Fruit fly (Drosophila melanogaster) whole organism, embryonic: Measurements from ENCODE around the gene APP-BP1.

ENCODE experiments used
- Aef1 ChIP-seq: fragments of 200-800 bp; sonication (Bioruptor generic); IDR thresholded peaks from 3 replicates; pipeline ENCODE4 v1.3.6; 2022; ENCODE audit warnings: missing biosample characterization, missing genetic modification characterization
- Atf6 ChIP-seq: fragments of 200-800 bp; sonication (Bioruptor generic); IDR thresholded peaks from 2 replicates; pipeline ENCODE4 v1.3.6; 2022; ENCODE audit warnings: missing biosample characterization, missing genetic modification characterization
- B-H2 ChIP-seq: fragments of 200-800 bp; sonication (Bioruptor generic); optimal IDR thresholded peaks from 2 replicates; lab custom pipeline; 2018; ENCODE audit warnings: missing biosample characterization, mild to moderate bottlenecking, missing genetic modification characterization
- Bgb ChIP-seq: fragments of 200-800 bp; sonication (Bioruptor generic); IDR thresholded peaks from 2 replicates; pipeline ENCODE4 v1.3.6; 2022; ENCODE audit warnings: missing biosample characterization, missing genetic modification characterization; ENCODE audit not compliant: partially characterized antibody
- CG10431 ChIP-seq: fragments of 200-800 bp; sonication (Bioruptor generic); optimal IDR thresholded peaks from 3 replicates; lab custom pipeline; 2018; ENCODE audit warnings: missing biosample characterization, mild to moderate bottlenecking, missing genetic modification characterization
- CG11504 ChIP-seq: fragments of 200-800 bp; sonication (Bioruptor generic); optimal IDR thresholded peaks from 3 replicates; lab custom pipeline; 2019; ENCODE audit warnings: missing biosample characterization, mild to moderate bottlenecking, missing genetic modification characterization, moderate library complexity
- CG12659 ChIP-seq: fragments of 200-800 bp; sonication (Bioruptor generic); optimal IDR thresholded peaks from 3 replicates; lab custom pipeline; 2017; ENCODE audit warnings: mild to moderate bottlenecking, missing biosample characterization, missing genetic modification reagents, missing genetic modification characterization
- CG13296 ChIP-seq: fragments of 200-800 bp; sonication (Bioruptor generic); optimal IDR thresholded peaks from 3 replicates; lab custom pipeline; 2018; ENCODE audit warnings: missing biosample characterization, mild to moderate bottlenecking, missing genetic modification characterization
- CG15011 ChIP-seq: fragments of 200-800 bp; sonication (Bioruptor generic); optimal IDR thresholded peaks from 3 replicates; lab custom pipeline; 2018; ENCODE audit warnings: missing biosample characterization, mild to moderate bottlenecking, missing genetic modification characterization
- CG15073 ChIP-seq: fragments of 200-800 bp; sonication (Bioruptor generic); optimal IDR thresholded peaks from 2 replicates; lab custom pipeline; 2016; ENCODE audit warnings: missing biosample characterization, missing genetic modification characterization
- CG17186 ChIP-seq: fragments of 200-800 bp; sonication (Bioruptor generic); optimal IDR thresholded peaks from 3 replicates; lab custom pipeline; 2017; ENCODE audit warnings: missing biosample characterization, missing genetic modification reagents, missing genetic modification characterization
- CG17385 ChIP-seq: fragments of 200-800 bp; sonication (Bioruptor generic); optimal IDR thresholded peaks from 3 replicates; lab custom pipeline; 2018; ENCODE audit warnings: missing biosample characterization, mild to moderate bottlenecking, missing genetic modification characterization
- CG3065 ChIP-seq: fragments of 200-800 bp; sonication (Bioruptor generic); optimal IDR thresholded peaks from 2 replicates; lab custom pipeline; 2016; ENCODE audit warnings: missing biosample characterization, missing genetic modification characterization
- CG34376 ChIP-seq: fragments of 200-800 bp; sonication (Bioruptor generic); optimal IDR thresholded peaks from 2 replicates; lab custom pipeline; 2018; ENCODE audit warnings: missing biosample characterization, mild to moderate bottlenecking, missing genetic modification characterization
- CG4730 ChIP-seq: fragments of 200-800 bp; sonication (Bioruptor generic); IDR thresholded peaks from 2 replicates; pipeline ENCODE4 v1.3.6; 2022; ENCODE audit warnings: missing biosample characterization, missing genetic modification characterization
- CG7987 ChIP-seq: fragments of 200-800 bp; sonication (Bioruptor generic); optimal IDR thresholded peaks from 2 replicates; lab custom pipeline; 2018; ENCODE audit warnings: missing biosample characterization, mild to moderate bottlenecking, missing genetic modification characterization, moderate library complexity
- CG8281 ChIP-seq: fragments of 200-800 bp; sonication (Bioruptor generic); optimal IDR thresholded peaks from 2 replicates; lab custom pipeline; 2018; ENCODE audit warnings: missing biosample characterization, mild to moderate bottlenecking, missing genetic modification characterization, moderate library complexity
- CG9727 ChIP-seq: fragments of 200-800 bp; sonication (Bioruptor generic); optimal IDR thresholded peaks from 3 replicates; lab custom pipeline; 2017; ENCODE audit warnings: missing biosample characterization, mild to moderate bottlenecking, missing genetic modification characterization
- CkIIα-i1 ChIP-seq: fragments of 200-800 bp; sonication (Bioruptor generic); IDR thresholded peaks from 2 replicates; pipeline ENCODE4 v1.3.6; 2022; ENCODE audit warnings: missing biosample characterization, missing genetic modification characterization
- D19A ChIP-seq: fragments of 200-800 bp; optimal IDR thresholded peaks from 3 replicates; lab custom pipeline; 2019; ENCODE audit warnings: missing biosample characterization, mild to moderate bottlenecking, missing genetic modification characterization, moderate library complexity
- Dip3 ChIP-seq: fragments of 200-800 bp; sonication (Bioruptor generic); optimal IDR thresholded peaks from 3 replicates; lab custom pipeline; 2016; ENCODE audit warnings: missing biosample characterization, missing genetic modification characterization
- Dll ChIP-seq: fragments of 200-800 bp; sonication (Bioruptor generic); IDR thresholded peaks from 4 replicates; pipeline ENCODE4 v1.3.6; 2022; ENCODE audit warnings: missing biosample characterization, missing genetic modification characterization; ENCODE audit not compliant: partially characterized antibody
- Doc3 ChIP-seq: fragments of 200-800 bp; sonication (Bioruptor generic); IDR thresholded peaks from 3 replicates; pipeline ENCODE4 v1.3.6; 2022; ENCODE audit warnings: missing biosample characterization, missing genetic modification characterization; ENCODE audit not compliant: partially characterized antibody
- E2f1 ChIP-seq: fragments of 200-800 bp; sonication (Bioruptor generic); IDR thresholded peaks from 2 replicates; pipeline ENCODE4 v1.3.6; 2022; ENCODE audit warnings: missing biosample characterization, missing genetic modification characterization
- Ets65A ChIP-seq: fragments of 200-800 bp; sonication (Bioruptor generic); peaks from one replicate; lab custom pipeline; 2016; ENCODE audit warnings: missing biosample characterization, missing genetic modification characterization
- Fer1 ChIP-seq: fragments of 200-800 bp; sonication (Bioruptor generic); optimal IDR thresholded peaks from 2 replicates; lab custom pipeline; 2017; ENCODE audit warnings: missing biosample characterization, mild to moderate bottlenecking, missing genetic modification characterization
- HLH4C ChIP-seq: fragments of 200-800 bp; sonication (Bioruptor generic); IDR thresholded peaks from 3 replicates; pipeline ENCODE4 v1.3.6; 2022; ENCODE audit warnings: missing biosample characterization, missing genetic modification characterization; ENCODE audit not compliant: partially characterized antibody
- MBD-R2 ChIP-seq: fragments of 200-800 bp; sonication (Bioruptor generic); IDR thresholded peaks from 2 replicates; pipeline ENCODE4 v1.3.6; 2022; ENCODE audit warnings: missing biosample characterization, missing genetic modification characterization
- MTF-1 ChIP-seq: fragments of 200-800 bp; sonication (Bioruptor generic); optimal IDR thresholded peaks from 2 replicates; lab custom pipeline; 2018; ENCODE audit warnings: missing biosample characterization, mild to moderate bottlenecking, missing genetic modification characterization, borderline replicate concordance
- Med ChIP-seq: fragments of 200-800 bp; sonication (Bioruptor generic); peaks from one replicate; lab custom pipeline; 2016; ENCODE audit warnings: missing biosample characterization, missing genetic modification characterization, mild to moderate bottlenecking, inconsistent platforms, moderate library complexity
- Myb ChIP-seq: fragments of 200-800 bp; sonication (Bioruptor generic); optimal IDR thresholded peaks from 2 replicates; lab custom pipeline; 2016; ENCODE audit warnings: missing biosample characterization, missing genetic modification characterization
- Sry-β ChIP-seq: fragments of 200-800 bp; sonication (Bioruptor generic); optimal IDR thresholded peaks from 2 replicates; lab custom pipeline; 2018; ENCODE audit warnings: missing biosample characterization, mild to moderate bottlenecking, missing genetic modification characterization, moderate library complexity
- ase ChIP-seq: fragments of 200-800 bp; sonication (Bioruptor generic); IDR thresholded peaks from 3 replicates; pipeline ENCODE4 v1.3.6; 2022; ENCODE audit warnings: missing biosample characterization, missing genetic modification characterization
- ato ChIP-seq: fragments of 200-800 bp; sonication (Bioruptor generic); IDR thresholded peaks from 2 replicates; pipeline ENCODE4 v1.3.6; 2022; ENCODE audit warnings: missing biosample characterization, missing genetic modification characterization; ENCODE audit not compliant: partially characterized antibody
- bsh ChIP-seq, 2 experiments: fragments of 200-800 bp; sonication (Bioruptor generic); optimal IDR thresholded peaks; 2 replicates each; lab custom pipeline; 2017 to 2018; ENCODE audit warnings: mild to moderate bottlenecking in 2 of 2, missing biosample characterization in 2 of 2, missing genetic modification characterization in 2 of 2, moderate library complexity in 1 of 2
- ci ChIP-seq: fragments of 200-800 bp; sonication (Bioruptor generic); IDR thresholded peaks from 3 replicates; pipeline ENCODE4 v1.3.6; 2022; ENCODE audit warnings: missing biosample characterization, missing genetic modification characterization
- fu2 ChIP-seq: fragments of 200-800 bp; sonication (Bioruptor generic); optimal IDR thresholded peaks from 2 replicates; lab custom pipeline; 2016; ENCODE audit warnings: missing biosample characterization, missing genetic modification characterization
- jing ChIP-seq: fragments of 200-800 bp; sonication (Bioruptor generic); optimal IDR thresholded peaks from 2 replicates; lab custom pipeline; 2018; ENCODE audit warnings: missing biosample characterization, mild to moderate bottlenecking, missing genetic modification characterization
- lilli ChIP-seq: fragments of 200-800 bp; sonication (Bioruptor generic); optimal IDR thresholded peaks from 3 replicates; lab custom pipeline; 2016; ENCODE audit warnings: missing biosample characterization, missing genetic modification characterization
- lola ChIP-seq, 3 experiments: fragments of >200 bp in 2 of 3; fragments of 200-800 bp in 1 of 3; sonication (Bioruptor generic) in 1 of 3; optimal IDR thresholded peaks; 2 replicates each; lab custom pipeline; 2017 to 2019; ENCODE audit warnings: missing biosample characterization in 3 of 3, missing genetic modification characterization in 3 of 3, mild to moderate bottlenecking in 1 of 3, moderate library complexity in 1 of 3
- maf-S ChIP-seq: fragments of 200-800 bp; sonication (Bioruptor generic); optimal IDR thresholded peaks from 2 replicates; lab custom pipeline; 2016; ENCODE audit warnings: missing biosample characterization, missing genetic modification characterization
- nom ChIP-seq: fragments of 200-800 bp; sonication (Bioruptor generic); optimal IDR thresholded peaks from 2 replicates; lab custom pipeline; 2017; ENCODE audit warnings: missing biosample characterization, missing genetic modification characterization, mild to moderate bottlenecking, moderate library complexity, missing genetic modification reagents
- p53 ChIP-seq: fragments of 200-800 bp; sonication (Bioruptor generic); optimal IDR thresholded peaks from 2 replicates; lab custom pipeline; 2016; ENCODE audit warnings: missing biosample characterization, missing genetic modification characterization
- rib ChIP-seq: fragments of 200-800 bp; sonication (Bioruptor generic); IDR thresholded peaks from 2 replicates; pipeline ENCODE4 v1.3.6; 2022; ENCODE audit warnings: missing biosample characterization, missing genetic modification characterization
- salm ChIP-seq: fragments of 200-800 bp; sonication (Bioruptor generic); optimal IDR thresholded peaks from 2 replicates; lab custom pipeline; 2018; ENCODE audit warnings: missing biosample characterization, mild to moderate bottlenecking, missing genetic modification characterization
- sob ChIP-seq: fragments of 200-800 bp; sonication (Bioruptor generic); IDR thresholded peaks from 2 replicates; pipeline ENCODE4 v1.3.6; 2022; ENCODE audit warnings: missing biosample characterization, missing genetic modification characterization
- unpg ChIP-seq: fragments of 200-800 bp; sonication (Bioruptor generic); optimal IDR thresholded peaks from 3 replicates; lab custom pipeline; 2018; ENCODE audit warnings: missing biosample characterization, mild to moderate bottlenecking, missing genetic modification characterization, moderate library complexity
- zfh1 ChIP-seq: fragments of 200-800 bp; sonication (Bioruptor generic); IDR thresholded peaks from 3 replicates; pipeline ENCODE4 v1.3.6; 2022; ENCODE audit warnings: missing biosample characterization, missing genetic modification characterization

APP-BP1 gene

DNA sequence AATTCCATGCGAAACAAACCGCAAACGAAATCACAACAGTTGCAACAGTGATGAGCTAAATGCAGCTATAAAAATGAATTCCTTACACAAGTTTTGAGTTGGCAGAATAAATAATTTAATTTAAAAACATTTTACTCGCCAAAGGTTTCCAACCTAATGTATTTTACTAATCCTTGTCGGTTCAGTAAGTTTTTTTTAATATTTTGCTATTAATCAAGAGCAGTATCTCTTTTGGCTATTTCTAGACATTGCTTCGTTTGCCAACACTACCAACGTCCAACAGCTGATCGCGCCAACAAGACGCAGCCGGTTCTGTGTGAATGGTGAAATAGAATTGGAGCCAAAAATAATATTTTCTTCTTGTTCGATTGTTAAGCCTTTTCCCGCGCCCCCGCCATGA, 33.5 kb upstream of the APP-BP1 start, which contains the start of the genes CG32075, CG45101 and SuUR (continued):
- TF ChIP-seq rib (GFP tag; lab: Robert Waterston, UW), result peak; percentile 74
- TF ChIP-seq ato (GFP tag; lab: Robert Waterston, UW), result no peak
- TF ChIP-seq CG15011 (GFP tag; lab: Kevin White, UChicago), result peak; percentile 39
- peak; percentile 88 for TF ChIP-seq sob
- peak; percentile 94 for TF ChIP-seq CG12659 (GFP tag; lab: Kevin White, UChicago)
- TF ChIP-seq CG17186, result peak; percentile 55
- peak; percentile 48 for TF ChIP-seq CG10431
- peak; percentile 86 for TF ChIP-seq B-H2 (GFP tag; lab: Kevin White, UChicago)
- peak; percentile 67 for TF ChIP-seq jing (GFP tag; lab: Kevin White, UChicago)
- peak; percentile 81 for TF ChIP-seq CG17385
- TF ChIP-seq CkIIα-i1 (GFP tag; lab: Robert Waterston, UW), result no peak
- TF ChIP-seq CG3065, result peak; percentile 83
- peak; percentile 90 for TF ChIP-seq E2f1 (GFP tag; lab: Robert Waterston, UW)
- TF ChIP-seq unpg, result peak; percentile 82
- peak; percentile 95 for TF ChIP-seq lilli (GFP tag; lab: Kevin White, UChicago)
- peak; percentile 85 for TF ChIP-seq CG9727 (GFP tag; lab: Kevin White, UChicago)
- TF ChIP-seq MBD-R2 (GFP tag; lab: Robert Waterston, UW), result peak; percentile 98
- peak; percentile 86 for TF ChIP-seq ase
- TF ChIP-seq CG11504 (tag; lab: Kevin White, UChicago), result peak; percentile 85
- TF ChIP-seq Fer1 (GFP tag; lab: Kevin White, UChicago), result peak; percentile 77
- peak; percentile 85 for TF ChIP-seq fu2 (GFP tag; lab: Kevin White, UChicago)
- TF ChIP-seq Dip3, result peak; percentile 91
- TF ChIP-seq Dll (GFP tag; lab: Robert Waterston, UW), result no peak
- TF ChIP-seq MTF-1 (GFP tag; lab: Kevin White, UChicago), result no peak
- peak in 1 of 2 experiments; percentile 85 for TF ChIP-seq bsh (GFP tag; optimal IDR thresholded peaks at IDR 0.05; lab: Kevin White, UChicago)
- peak; percentile 68 for TF ChIP-seq D19A
- TF ChIP-seq Myb (GFP tag; lab: Kevin White, UChicago), result peak; percentile 75
- peak; percentile 38 for TF ChIP-seq CG8281 (tag; lab: Kevin White, UChicago)

DNA sequence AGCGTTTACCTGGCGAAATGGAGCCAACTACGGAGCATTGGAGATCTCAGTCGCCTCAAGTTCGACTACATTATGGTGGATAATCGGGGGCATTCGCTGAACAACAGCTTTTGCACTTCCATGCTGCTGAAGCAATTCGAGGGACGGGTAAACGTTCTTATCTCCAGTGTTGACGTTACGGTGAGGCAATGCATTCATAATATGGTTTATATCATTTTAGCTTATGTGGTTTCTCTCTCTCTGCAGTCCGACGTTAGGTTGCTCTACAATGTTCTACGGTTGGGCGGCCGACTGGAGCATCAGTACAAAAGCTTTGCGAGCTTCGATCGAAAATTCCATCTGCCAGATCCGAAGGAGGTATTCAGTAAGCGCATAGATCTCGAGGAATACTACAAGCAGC, 32.4 kb upstream of the APP-BP1 start:
- TF ChIP-seq CG4730 (no peak), CG13296 (GFP tag; lab: Kevin White, UChicago) (peak; percentile 48), p53 (GFP tag; lab: Kevin White, UChicago) (no peak), maf-S (GFP tag; lab: Kevin White, UChicago) (no peak), CG7987 (GFP tag; lab: Kevin White, UChicago) (no peak), ci (GFP tag; lab: Robert Waterston, UW) (0 out of 3 replicates have a peak, but pooled peaks have one; percentile 25), Ets65A (GFP tag; lab: Kevin White, UChicago) (no peak), Aef1 (no peak), nom (GFP tag; lab: Kevin White, UChicago) (peak; percentile 48), Med (GFP tag; lab: Kevin White, UChicago) (peak; percentile 64)

DNA sequence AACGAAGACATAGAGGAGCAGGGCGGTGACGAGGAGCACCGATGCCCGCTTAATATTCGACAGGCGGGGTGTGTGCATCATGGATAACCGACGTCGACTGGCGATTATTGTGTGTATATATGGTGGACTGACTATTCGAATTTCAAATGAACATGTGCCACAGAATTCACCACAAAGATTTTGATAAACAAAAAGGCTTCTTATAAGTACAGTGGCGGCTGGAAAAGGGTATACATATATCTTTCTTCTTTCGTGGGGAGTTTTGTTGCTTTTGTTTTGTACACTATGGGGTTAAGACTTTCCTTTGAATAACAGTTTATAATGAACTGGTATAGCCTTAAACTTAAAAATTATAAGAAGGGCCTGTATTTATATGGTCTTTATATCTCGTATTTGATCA, 28.4 kb upstream of the APP-BP1 start, which contains the start of gene CG6310:
Gene CG6310, minus strand, starts transcription at position 101 of the 400 bp plus-strand sequence.
- TF ChIP-seq Med (GFP tag; lab: Kevin White, UChicago) (peak; percentile 45), Doc3 (no peak), Bgb (no peak), HLH4C (GFP tag; lab: Robert Waterston, UW) (no peak), D19A (no peak), CG15073 (GFP tag; lab: Kevin White, UChicago) (peak; percentile 75), salm (tag; lab: Kevin White, UChicago) (no peak), CG34376 (GFP tag; lab: Kevin White, UChicago) (no peak), zfh1 (GFP tag; lab: Robert Waterston, UW) (no peak), lola (GFP tag; optimal IDR thresholded peaks at IDR 0.05; lab: Kevin White, UChicago) (no peak), Sry-β (GFP tag; lab: Kevin White, UChicago) (no peak), Atf6 (GFP tag; lab: Robert Waterston, UW) (0 out of 2 replicates have a peak, but pooled peaks have one; percentile 20)
